Worm (Caenorhabditis elegans): Measurements from ENCODE around the gene epac-1.

Gene epac-1

ce11 chrIII:10153003-10153402 lies 36.0 kb upstream of the epac-1 start:
- TF ChIP-seq unc-62 (GFP tag; optimal IDR thresholded peaks at IDR 0.05) (no peak), mls-2 (tag; optimal IDR thresholded peaks at IDR 0.05) (no peak), ceh-43 (GFP tag; optimal IDR thresholded peaks at IDR 0.05) (no peak), nhr-2 (tag; optimal IDR thresholded peaks at IDR 0.05) (no peak), flh-1 (GFP tag; optimal IDR thresholded peaks at IDR 0.05) (no peak), drap-1 (GFP tag; optimal IDR thresholded peaks at IDR 0.05) (no peak), ces-1 (GFP tag; optimal IDR thresholded peaks at IDR 0.05) (peak; percentile 84), cnd-1 (tag; optimal IDR thresholded peaks at IDR 0.05) (no peak)

- no peak for TF ChIP-seq mls-2 (tag; optimal IDR thresholded peaks at IDR 0.05)
- no peak for TF ChIP-seq hlh-1 (tag; optimal IDR thresholded peaks at IDR 0.05)
- no peak for TF ChIP-seq lsy-2 (tag; optimal IDR thresholded peaks at IDR 0.05)
- TF ChIP-seq ceh-43 (GFP tag; optimal IDR thresholded peaks at IDR 0.05), result no peak
- no peak for TF ChIP-seq mep-1 (tag; optimal IDR thresholded peaks at IDR 0.05)
- TF ChIP-seq mab-5 (tag; optimal IDR thresholded peaks at IDR 0.05), result no peak
- TF ChIP-seq lin-13 (tag; optimal IDR thresholded peaks at IDR 0.05), result no peak
- no peak for TF ChIP-seq unc-39 (tag; optimal IDR thresholded peaks at IDR 0.05)
- TF ChIP-seq nhr-28 (tag; optimal IDR thresholded peaks at IDR 0.05), result no peak
- TF ChIP-seq nhr-12 (tag; optimal IDR thresholded peaks at IDR 0.05), result no peak
- no peak for TF ChIP-seq zip-8 (tag; optimal IDR thresholded peaks at IDR 0.05)
Measured at ce11 chrIII:10154993-10155392, 34.0 kb upstream of the epac-1 start.

- TF ChIP-seq snpc-4 (tag; optimal IDR thresholded peaks at IDR 0.05) (no peak), ham-2 (GFP tag; optimal IDR thresholded peaks at IDR 0.05) (no peak)
Measured at ce11 chrIII:10156269-10156668, 32.7 kb upstream of the epac-1 start.

ce11 chrIII:10160385-10160784 lies 28.6 kb upstream of the epac-1 start, which contains the start of the genes K08E5.5 and mua-3:
TSS of gene K08E5.5 (minus strand) at chrIII:10160485.
TSS of gene mua-3 (plus strand) at chrIII:10160697.
- TF ChIP-seq tbx-8 (GFP tag; optimal IDR thresholded peaks at IDR 0.05) (no peak), nhr-12 (tag; optimal IDR thresholded peaks at IDR 0.05) (no peak), mls-2 (tag; optimal IDR thresholded peaks at IDR 0.05) (no peak), drap-1 (GFP tag; optimal IDR thresholded peaks at IDR 0.05) (no peak), nhr-28 (tag; optimal IDR thresholded peaks at IDR 0.05) (no peak), sem-2 (GFP tag; optimal IDR thresholded peaks at IDR 0.05) (no peak), mab-5 (tag; optimal IDR thresholded peaks at IDR 0.05) (no peak), lsy-2 (tag; optimal IDR thresholded peaks at IDR 0.05) (no peak), M03D4.4 (tag; optimal IDR thresholded peaks at IDR 0.05) (no peak)

- no peak for TF ChIP-seq cnd-1 (tag; optimal IDR thresholded peaks at IDR 0.05)
- TF ChIP-seq ceh-39 (tag; optimal IDR thresholded peaks at IDR 0.05), result no peak
- TF ChIP-seq elt-3 (tag; optimal IDR thresholded peaks at IDR 0.05), result no peak
Measured at ce11 chrIII:10170265-10170664, 18.7 kb upstream of the epac-1 start.

ce11 chrIII:10178023-10178422 lies 11.0 kb upstream of the epac-1 start:
- TF ChIP-seq ceh-83 (GFP tag; optimal IDR thresholded peaks at IDR 0.05) (no peak), mep-1 (tag; optimal IDR thresholded peaks at IDR 0.05) (no peak), ceh-43 (GFP tag; optimal IDR thresholded peaks at IDR 0.05) (no peak), unc-39 (tag; optimal IDR thresholded peaks at IDR 0.05) (no peak), pha-4 (tag; optimal IDR thresholded peaks at IDR 0.05) (no peak), ham-2 (GFP tag; optimal IDR thresholded peaks at IDR 0.05) (no peak), nhr-76 (tag; optimal IDR thresholded peaks at IDR 0.05) (no peak), lsy-2 (tag; optimal IDR thresholded peaks at IDR 0.05) (no peak), drap-1 (GFP tag; optimal IDR thresholded peaks at IDR 0.05) (no peak), cnd-1 (tag; optimal IDR thresholded peaks at IDR 0.05) (no peak), flh-1 (GFP tag; optimal IDR thresholded peaks at IDR 0.05) (no peak), elt-3 (tag; optimal IDR thresholded peaks at IDR 0.05) (no peak), lin-13 (tag; optimal IDR thresholded peaks at IDR 0.05) (no peak), zip-8 (tag; optimal IDR thresholded peaks at IDR 0.05) (no peak)

ce11 chrIII:10178552-10178951 lies 10.5 kb upstream of the epac-1 start:
- TF ChIP-seq pha-4 (tag; optimal IDR thresholded peaks at IDR 0.05), result no peak
- TF ChIP-seq unc-62 (GFP tag; optimal IDR thresholded peaks at IDR 0.05), result no peak
- TF ChIP-seq ceh-83 (GFP tag; optimal IDR thresholded peaks at IDR 0.05), result no peak
- TF ChIP-seq tbx-8 (GFP tag; optimal IDR thresholded peaks at IDR 0.05), result no peak
